Worm (Caenorhabditis elegans) whole organism, L1 larva: Measurements from ENCODE around the gene C29F9.8.
"Not testable (repeated sequence)": the region's sequence is repeated elsewhere in the genome, so short reads cannot be mapped to it uniquely, and the experiment has no call there.

Source experiments
- C04F5.9 ChIP-seq: sonication (generic microtip); optimal IDR thresholded peaks from 2 replicates; lab custom pipeline; 2016; ENCODE audit warnings: missing genetic modification characterization, missing compliant biosample characterization
- C16A3.4 ChIP-seq: fragments of 150-350 bp; optimal IDR thresholded peaks from 2 replicates; lab custom pipeline; 2014; ENCODE audit warnings: missing biosample characterization, missing genetic modification characterization
- C34B4.2 ChIP-seq: sonication (generic microtip); optimal IDR thresholded peaks from 2 replicates; lab custom pipeline; 2017; ENCODE audit warnings: mild to moderate bottlenecking, missing genetic modification characterization, missing compliant biosample characterization
- alr-1 ChIP-seq: fragments of 200-800 bp; sonication (Bioruptor generic); optimal IDR thresholded peaks from 2 replicates; lab custom pipeline; 2018; ENCODE audit warnings: borderline replicate concordance, mild to moderate bottlenecking, missing genetic modification characterization, missing compliant biosample characterization
- aly-2 ChIP-seq: fragments of 150-350 bp; optimal IDR thresholded peaks from 2 replicates; lab custom pipeline; 2014; ENCODE audit warnings: missing biosample characterization, missing genetic modification characterization
- ama-1 ChIP-seq: fragments of 150-350 bp; optimal IDR thresholded peaks from 2 replicates; lab custom pipeline; 2014
- blmp-1 ChIP-seq: fragments of 150-350 bp; optimal IDR thresholded peaks from 2 replicates; lab custom pipeline; 2014; ENCODE audit warnings: missing biosample characterization, missing genetic modification characterization
- ceh-82 ChIP-seq, 3 experiments: fragments of 150-350 bp in 1 of 3; sonication (generic microtip) in 2 of 3; optimal IDR thresholded peaks; 2 replicates each; lab custom pipeline; 2014 to 2017; ENCODE audit warnings: missing biosample characterization in 3 of 3, missing genetic modification characterization in 3 of 3
- ceh-88 ChIP-seq: fragments of 200-800 bp; sonication (Bioruptor generic); IDR thresholded peaks from 2 replicates; pipeline ENCODE4 v1.3.6; 2022; ENCODE audit warnings: missing genetic modification characterization, missing compliant biosample characterization
- ceh-90 ChIP-seq: sonication (generic microtip); optimal IDR thresholded peaks from 2 replicates; lab custom pipeline; 2016; ENCODE audit warnings: missing genetic modification characterization, missing compliant biosample characterization
- dpl-1 ChIP-seq, 3 experiments: fragments of 150-350 bp in 2 of 3; sonication (generic microtip) in 1 of 3; optimal IDR thresholded peaks; 2 replicates each; lab custom pipeline; 2014 to 2017; ENCODE audit warnings: missing biosample characterization in 3 of 3, missing genetic modification characterization in 3 of 3, missing genetic modification reagents in 3 of 3
- dsc-1 ChIP-seq: sonication (generic microtip); optimal IDR thresholded peaks from 2 replicates; lab custom pipeline; 2016; ENCODE audit warnings: mild to moderate bottlenecking, missing genetic modification characterization, missing compliant biosample characterization
- efl-1 ChIP-seq, 4 experiments: fragments of 150-350 bp; optimal IDR thresholded peaks in 3 of 4; peaks in 1 of 4; 1 replicate in 1 of 4; 2 replicates in 3 of 4; lab custom pipeline; 2014; ENCODE audit warnings: missing biosample characterization in 2 of 4, missing genetic modification characterization in 2 of 4, missing genetic modification reagents in 2 of 4
- elt-2 ChIP-seq: sonication (generic microtip); optimal IDR thresholded peaks from 2 replicates; lab custom pipeline; 2016; ENCODE audit warnings: missing genetic modification characterization, mild to moderate bottlenecking, inconsistent platforms, missing compliant biosample characterization, missing genetic modification reagents
- elt-3 ChIP-seq, 6 experiments: fragments of 150-350 bp in 1 of 6; sonication (generic microtip); optimal IDR thresholded peaks; 2 replicates each; lab custom pipeline; 2017 to 2018; ENCODE audit warnings: missing biosample characterization in 6 of 6, missing genetic modification characterization in 6 of 6, inconsistent platforms in 1 of 6
- fkh-10 ChIP-seq: sonication (generic microtip); optimal IDR thresholded peaks from 2 replicates; lab custom pipeline; 2017; ENCODE audit warnings: missing biosample characterization, missing genetic modification reagents, missing genetic modification characterization
- fkh-4 ChIP-seq: sonication (generic microtip); optimal IDR thresholded peaks from 2 replicates; lab custom pipeline; 2016; ENCODE audit warnings: missing compliant biosample characterization, missing genetic modification characterization, borderline replicate concordance
- fkh-8 ChIP-seq: sonication (generic microtip); optimal IDR thresholded peaks from 2 replicates; lab custom pipeline; 2016; ENCODE audit warnings: mild to moderate bottlenecking, missing genetic modification characterization, missing compliant biosample characterization
- hlh-17 ChIP-seq: fragments of 200-800 bp; sonication (Bioruptor generic); optimal IDR thresholded peaks from 2 replicates; lab custom pipeline; 2018; ENCODE audit warnings: missing genetic modification characterization, mild to moderate bottlenecking, missing compliant biosample characterization, moderate library complexity, borderline replicate concordance
- hlh-4 ChIP-seq: sonication (generic microtip); optimal IDR thresholded peaks from 2 replicates; lab custom pipeline; 2016; ENCODE audit warnings: mild to moderate bottlenecking, missing genetic modification characterization, missing compliant biosample characterization
- jun-1 ChIP-seq: fragments of 150-350 bp; optimal IDR thresholded peaks from 2 replicates; lab custom pipeline; 2014; ENCODE audit warnings: missing biosample characterization, missing genetic modification reagents, missing genetic modification characterization
- lin-15B ChIP-seq: fragments of 150-350 bp; sonication (generic microtip); optimal IDR thresholded peaks from 3 replicates; lab custom pipeline; 2014; ENCODE audit warnings: missing biosample characterization, missing genetic modification characterization
- lin-35 ChIP-seq, 2 experiments: fragments of 150-350 bp; optimal IDR thresholded peaks; 2 replicates each; lab custom pipeline; 2014; ENCODE audit warnings: missing biosample characterization in 2 of 2, missing genetic modification characterization in 2 of 2, missing genetic modification reagents in 2 of 2
- lir-3 ChIP-seq: sonication (generic microtip); optimal IDR thresholded peaks from 2 replicates; lab custom pipeline; 2016; ENCODE audit warnings: mild to moderate bottlenecking, missing genetic modification characterization, moderate library complexity, missing compliant biosample characterization; ENCODE audit not compliant: poor library complexity
- lsy-2 ChIP-seq, 2 experiments: fragments of 150-350 bp; optimal IDR thresholded peaks; 2 replicates each; lab custom pipeline; 2014; ENCODE audit warnings: missing biosample characterization in 2 of 2, missing genetic modification characterization in 2 of 2
- mep-1 ChIP-seq: fragments of 150-350 bp; optimal IDR thresholded peaks from 2 replicates; lab custom pipeline; 2014; ENCODE audit warnings: missing biosample characterization, missing genetic modification characterization
- nhr-12 ChIP-seq: sonication (generic microtip); optimal IDR thresholded peaks from 2 replicates; lab custom pipeline; 2017; ENCODE audit warnings: missing biosample characterization, missing genetic modification characterization
- nhr-19 ChIP-seq: fragments of 200-800 bp; sonication (Bioruptor generic); conservative IDR thresholded peaks from 2 replicates; pipeline ENCODE4 v1.3.6; 2022; ENCODE audit warnings: missing genetic modification characterization, missing compliant biosample characterization
- nhr-90 ChIP-seq: sonication (generic microtip); optimal IDR thresholded peaks from 2 replicates; lab custom pipeline; 2016; ENCODE audit warnings: mild to moderate bottlenecking, missing genetic modification characterization, missing compliant biosample characterization; ENCODE audit not compliant: poor library complexity
- pax-3 ChIP-seq: fragments of 200-800 bp; sonication (Bioruptor generic); optimal IDR thresholded peaks from 2 replicates; lab custom pipeline; 2018; ENCODE audit warnings: mild to moderate bottlenecking, missing genetic modification characterization, moderate library complexity, missing compliant biosample characterization
- pqm-1 ChIP-seq: sonication (generic microtip); optimal IDR thresholded peaks from 3 replicates; lab custom pipeline; 2017; ENCODE audit warnings: missing biosample characterization, missing genetic modification characterization
- rnt-1 ChIP-seq: sonication (generic microtip); optimal IDR thresholded peaks from 2 replicates; lab custom pipeline; 2016; ENCODE audit warnings: mild to moderate bottlenecking, missing genetic modification characterization, moderate library complexity, missing compliant biosample characterization
- skn-1 ChIP-seq: fragments of 150-350 bp; optimal IDR thresholded peaks from 2 replicates; lab custom pipeline; 2014; ENCODE audit warnings: missing biosample characterization, missing genetic modification characterization
- snpc-4 ChIP-seq: fragments of 150-350 bp; optimal IDR thresholded peaks from 2 replicates; lab custom pipeline; 2014; ENCODE audit warnings: missing biosample characterization, missing genetic modification characterization
- snu-23 ChIP-seq: sonication (generic microtip); optimal IDR thresholded peaks from 2 replicates; lab custom pipeline; 2016; ENCODE audit warnings: missing genetic modification characterization, missing compliant biosample characterization
- sox-4 ChIP-seq: sonication (generic microtip); optimal IDR thresholded peaks from 2 replicates; lab custom pipeline; 2016; ENCODE audit warnings: missing genetic modification characterization, missing compliant biosample characterization
- sup-37 ChIP-seq: fragments of 200-800 bp; sonication (Bioruptor generic); optimal IDR thresholded peaks from 2 replicates; lab custom pipeline; 2018; ENCODE audit warnings: mild to moderate bottlenecking, missing genetic modification characterization, missing compliant biosample characterization
- swsn-7 ChIP-seq: sonication (generic microtip); optimal IDR thresholded peaks from 2 replicates; lab custom pipeline; 2016; ENCODE audit warnings: missing genetic modification characterization, missing compliant biosample characterization
- tbx-2 ChIP-seq: sonication (generic microtip); optimal IDR thresholded peaks from 2 replicates; lab custom pipeline; 2016; ENCODE audit warnings: missing genetic modification characterization, missing compliant biosample characterization
- unc-62 ChIP-seq: fragments of 150-350 bp; optimal IDR thresholded peaks from 2 replicates; lab custom pipeline; 2014; ENCODE audit warnings: missing biosample characterization, missing genetic modification reagents, missing genetic modification characterization
- xbp-1 ChIP-seq: sonication (generic microtip); optimal IDR thresholded peaks from 2 replicates; lab custom pipeline; 2016; ENCODE audit warnings: missing genetic modification characterization, missing compliant biosample characterization
- ztf-4 ChIP-seq: fragments of 150-350 bp; optimal IDR thresholded peaks from 2 replicates; lab custom pipeline; 2014; ENCODE audit warnings: missing biosample characterization, missing genetic modification characterization

The C29F9.8 gene

DNA sequence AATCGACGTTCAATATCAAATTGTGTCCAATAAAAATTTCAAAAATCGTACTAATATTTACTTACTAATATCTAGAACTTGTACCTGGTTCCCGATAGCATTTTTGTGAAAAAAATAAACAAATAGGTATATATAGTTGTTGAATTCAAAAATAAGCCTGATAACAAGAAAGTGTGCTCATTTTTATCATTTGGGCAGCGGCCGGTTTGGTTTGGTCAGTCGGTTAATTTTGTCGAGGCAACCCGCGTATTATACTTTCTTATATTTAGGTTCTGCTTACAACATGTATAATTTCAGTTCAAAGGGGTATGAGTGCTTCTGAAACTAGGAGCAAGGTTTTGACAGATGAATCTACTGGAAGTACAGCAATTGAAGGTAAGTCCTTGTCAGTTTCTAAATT lies 33.7 kb upstream of the C29F9.8 start, which contains the start of the genes nhr-280 and C29F9.2:
TSS of gene nhr-280 (minus strand) at position 101 of the 400 bp plus-strand sequence.
TSS of gene C29F9.2 (plus strand) at position 298 of the 400 bp plus-strand sequence.
- TF ChIP-seq elt-2 (tag; lab: Kevin White, UChicago) (peak; percentile 23), skn-1 (tag; lab: Kevin White, UChicago) (no peak)

- TF ChIP-seq C04F5.9 (no peak), swsn-7 (tag; lab: Kevin White, UChicago) (no peak), nhr-90 (tag; lab: Kevin White, UChicago) (no peak), ama-1 (lab: Kevin White, UChicago) (no peak), lsy-2 (tag; optimal IDR thresholded peaks at IDR 0.05; lab: Kevin White, UChicago) (no peak), ceh-88 (GFP tag; lab: Robert Waterston, UW) (no peak), snpc-4 (tag; lab: Kevin White, UChicago) (no peak), nhr-12 (no peak), ztf-4 (tag; lab: Kevin White, UChicago) (no peak), fkh-10 (GFP tag; lab: Kevin White, UChicago) (no peak), dsc-1 (tag; lab: Kevin White, UChicago) (no peak), nhr-19 (no peak), dpl-1 (GFP tag; optimal IDR thresholded peaks at IDR 0.05; lab: Kevin White, UChicago) (no peak), alr-1 (tag; lab: Kevin White, UChicago) (no peak), unc-62 (GFP tag; lab: Kevin White, UChicago) (no peak), fkh-4 (tag; lab: Kevin White, UChicago) (no peak), xbp-1 (tag; lab: Kevin White, UChicago) (no peak), sup-37 (GFP tag; lab: Kevin White, UChicago) (no peak)
Measured at ce11 chrIII:124478-124877, 27.6 kb upstream of the C29F9.8 start, which contains the start of gene pals-23. Gene pals-23, plus strand, starts transcription at chrIII:124778.

- not testable (repeated sequence) for TF ChIP-seq blmp-1 (tag; lab: Kevin White, UChicago); sox-4; dpl-1 (GFP tag; optimal IDR thresholded peaks at IDR 0.05; lab: Kevin White, UChicago)
Measured at ce11 chrIII:121983-122449, 25.1 kb upstream of the C29F9.8 start, which contains the start of gene C29F9.12. Gene C29F9.12, minus strand, starts transcription at chrIII:122033.

DNA sequence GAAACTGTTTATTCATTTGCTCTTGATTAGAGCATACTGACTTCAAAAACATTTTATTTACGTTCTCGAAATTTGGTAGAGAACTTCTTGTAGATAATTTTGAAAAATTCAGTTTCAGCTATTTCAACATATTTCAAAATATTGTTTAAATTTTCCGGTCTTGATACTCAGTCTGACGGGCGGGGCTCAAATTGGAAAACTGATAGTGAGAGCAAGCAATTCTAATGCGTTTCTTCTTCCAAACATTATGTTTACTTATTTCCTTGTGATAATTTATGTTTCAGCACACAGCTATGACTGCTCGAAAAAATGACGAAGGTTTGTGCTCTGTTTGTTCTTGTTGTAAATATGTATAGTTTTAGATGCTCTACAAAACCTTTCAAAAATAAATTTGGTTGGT lies 23.3 kb upstream of the C29F9.8 start, which contains the start of gene pals-24:
TSS of gene pals-24 (plus strand) at position 237 of the 400 bp plus-strand sequence.
- TF ChIP-seq elt-2 (tag; lab: Kevin White, UChicago) (peak; percentile 56), pax-3 (tag; lab: Kevin White, UChicago) (no peak), lin-35 (GFP tag; optimal IDR thresholded peaks at IDR 0.05; lab: Kevin White, UChicago) (peak in 1 of 2 experiments; percentile 14), efl-1 (optimal IDR thresholded peaks at IDR 0.05; lab: Kevin White, UChicago) (no peak), efl-1 (GFP tag; optimal IDR thresholded peaks at IDR 0.05 in 1 of 2; lab: Kevin White, UChicago) (peak in 1 of 2 experiments; percentile 79), lir-3 (tag; lab: Kevin White, UChicago) (no peak), hlh-17 (no peak), rnt-1 (tag; lab: Kevin White, UChicago) (no peak), nhr-19 (no peak), lin-15B (no peak), aly-2 (tag; lab: Kevin White, UChicago) (no peak), ceh-90 (tag; lab: Kevin White, UChicago) (no peak)

- TF ChIP-seq mep-1: no peak
- no peak for TF ChIP-seq ceh-82 (tag; optimal IDR thresholded peaks at IDR 0.05; lab: Kevin White, UChicago)
- no peak for TF ChIP-seq C34B4.2 (tag; lab: Kevin White, UChicago)
- TF ChIP-seq elt-3 (tag; optimal IDR thresholded peaks at IDR 0.05; lab: Kevin White, UChicago): no peak
- TF ChIP-seq tbx-2 (tag; lab: Kevin White, UChicago): no peak
- TF ChIP-seq fkh-8: no peak
- no peak for TF ChIP-seq lir-3 (tag; lab: Kevin White, UChicago)
- no peak for TF ChIP-seq lin-15B
- no peak for TF ChIP-seq lin-35 (GFP tag; optimal IDR thresholded peaks at IDR 0.05; lab: Kevin White, UChicago)
- no peak for TF ChIP-seq sup-37 (GFP tag; lab: Kevin White, UChicago)
- no peak for TF ChIP-seq dsc-1 (tag; lab: Kevin White, UChicago)
- TF ChIP-seq jun-1 (tag; lab: Kevin White, UChicago): no peak
- TF ChIP-seq C16A3.4 (tag; lab: Kevin White, UChicago): no peak
- no peak for TF ChIP-seq snu-23
- no peak for TF ChIP-seq fkh-10 (GFP tag; lab: Kevin White, UChicago)
- TF ChIP-seq lsy-2 (tag; optimal IDR thresholded peaks at IDR 0.05; lab: Kevin White, UChicago): no peak
- no peak for TF ChIP-seq hlh-4 (tag; lab: Kevin White, UChicago)
- TF ChIP-seq pqm-1 (tag; lab: Kevin White, UChicago): no peak
Measured at ce11 chrIII:117857-118256, 20.9 kb upstream of the C29F9.8 start.
